Worm (Caenorhabditis elegans) whole organism, L2 larva: ENCODE results near the gene ZK285.2.

Source experiments
- C34F6.9 ChIP-seq: fragments of 150-350 bp; optimal IDR thresholded peaks from 2 replicates; lab custom pipeline; 2014; ENCODE audit warnings: missing biosample characterization, missing genetic modification characterization
- F13H6.1 ChIP-seq: sonication (generic microtip); optimal IDR thresholded peaks from 2 replicates; lab custom pipeline; 2016; ENCODE audit warnings: missing genetic modification characterization, missing compliant biosample characterization
- R02D3.7 ChIP-seq: fragments of 150-350 bp; optimal IDR thresholded peaks from 2 replicates; lab custom pipeline; 2014; ENCODE audit warnings: missing biosample characterization, missing genetic modification characterization
- Y55F3AM.14 ChIP-seq: fragments of 200-800 bp; sonication (Bioruptor generic); optimal IDR thresholded peaks from 2 replicates; lab custom pipeline; 2018; ENCODE audit warnings: mild to moderate bottlenecking, missing genetic modification characterization, missing compliant biosample characterization
- alr-1 ChIP-seq: fragments of 150-350 bp; optimal IDR thresholded peaks from 2 replicates; lab custom pipeline; 2014; ENCODE audit warnings: missing biosample characterization, missing genetic modification characterization
- aly-2 ChIP-seq: fragments of 150-350 bp; optimal IDR thresholded peaks from 2 replicates; lab custom pipeline; 2014; ENCODE audit warnings: missing biosample characterization, missing genetic modification characterization
- ama-1 ChIP-seq: fragments of 150-350 bp; optimal IDR thresholded peaks from 2 replicates; lab custom pipeline; 2018; ENCODE audit warnings: inconsistent platforms
- blmp-1 ChIP-seq: sonication (generic microtip); optimal IDR thresholded peaks from 2 replicates; lab custom pipeline; 2017; ENCODE audit warnings: missing genetic modification characterization, mild to moderate bottlenecking, missing compliant biosample characterization, antibody characterized with exemption, moderate library complexity; ENCODE audit not compliant: insufficient read depth
- ceh-16 ChIP-seq: fragments of 150-350 bp; optimal IDR thresholded peaks from 2 replicates; lab custom pipeline; 2014; ENCODE audit warnings: missing biosample characterization, missing genetic modification characterization
- ceh-82 ChIP-seq: fragments of 150-350 bp; optimal IDR thresholded peaks from 2 replicates; lab custom pipeline; 2014; ENCODE audit warnings: missing biosample characterization, missing genetic modification characterization
- crh-2 ChIP-seq: sonication (generic microtip); optimal IDR thresholded peaks from 2 replicates; lab custom pipeline; 2017; ENCODE audit warnings: missing biosample characterization, missing genetic modification characterization
- dmd-4 ChIP-seq: sonication (generic microtip); optimal IDR thresholded peaks from 2 replicates; lab custom pipeline; 2017; ENCODE audit warnings: missing biosample characterization, missing genetic modification characterization
- egl-27 ChIP-seq: sonication (generic microtip); optimal IDR thresholded peaks from 3 replicates; lab custom pipeline; 2017; ENCODE audit warnings: missing biosample characterization, missing genetic modification reagents, missing genetic modification characterization
- elt-3 ChIP-seq: sonication (generic microtip); optimal IDR thresholded peaks from 2 replicates; lab custom pipeline; 2017; ENCODE audit warnings: missing biosample characterization, missing genetic modification characterization
- fos-1 ChIP-seq: fragments of 150-350 bp; optimal IDR thresholded peaks from 2 replicates; lab custom pipeline; 2014; ENCODE audit warnings: missing biosample characterization, missing genetic modification characterization
- gmeb-1 ChIP-seq: fragments of 150-350 bp; optimal IDR thresholded peaks from 2 replicates; lab custom pipeline; 2014; ENCODE audit warnings: missing biosample characterization, missing genetic modification characterization
- lin-11 ChIP-seq: fragments of 150-350 bp; sonication (generic microtip); optimal IDR thresholded peaks from 2 replicates; lab custom pipeline; 2014; ENCODE audit warnings: missing biosample characterization, missing genetic modification characterization, inconsistent platforms, mixed read lengths
- lin-13 ChIP-seq: fragments of 150-350 bp; optimal IDR thresholded peaks from 2 replicates; lab custom pipeline; 2014; ENCODE audit warnings: missing biosample characterization, missing genetic modification reagents, missing genetic modification characterization
- lin-39 ChIP-seq: fragments of 150-350 bp; optimal IDR thresholded peaks from 2 replicates; lab custom pipeline; 2014; ENCODE audit warnings: missing biosample characterization, missing genetic modification reagents, missing genetic modification characterization
- mab-5 ChIP-seq: fragments of 150-350 bp; optimal IDR thresholded peaks from 2 replicates; lab custom pipeline; 2014; ENCODE audit warnings: missing biosample characterization, missing genetic modification characterization
- mbf-1 ChIP-seq: sonication (generic microtip); optimal IDR thresholded peaks from 2 replicates; lab custom pipeline; 2017; ENCODE audit warnings: missing biosample characterization, missing genetic modification characterization
- mdl-1 ChIP-seq, 2 experiments: fragments of 150-350 bp in 1 of 2; sonication (generic microtip) in 1 of 2; optimal IDR thresholded peaks; 2 replicates each; lab custom pipeline; 2017; ENCODE audit warnings: missing biosample characterization in 2 of 2, missing genetic modification characterization in 2 of 2
- nhr-10 ChIP-seq: sonication (generic microtip); optimal IDR thresholded peaks from 2 replicates; lab custom pipeline; 2017; ENCODE audit warnings: missing biosample characterization, missing genetic modification characterization
- nhr-11 ChIP-seq: fragments of 150-350 bp; optimal IDR thresholded peaks from 2 replicates; lab custom pipeline; 2014; ENCODE audit warnings: missing biosample characterization, missing genetic modification characterization
- nhr-12 ChIP-seq: fragments of 150-350 bp; optimal IDR thresholded peaks from 2 replicates; lab custom pipeline; 2014; ENCODE audit warnings: missing biosample characterization, missing genetic modification characterization
- nhr-129 ChIP-seq: fragments of 150-350 bp; optimal IDR thresholded peaks from 2 replicates; lab custom pipeline; 2014; ENCODE audit warnings: missing biosample characterization, missing genetic modification characterization
- nhr-21 ChIP-seq: fragments of 150-350 bp; optimal IDR thresholded peaks from 2 replicates; lab custom pipeline; 2014; ENCODE audit warnings: missing biosample characterization, missing genetic modification characterization
- nhr-23 ChIP-seq: fragments of 150-350 bp; optimal IDR thresholded peaks from 2 replicates; lab custom pipeline; 2014; ENCODE audit warnings: missing biosample characterization, missing genetic modification reagents, missing genetic modification characterization
- nhr-237 ChIP-seq: fragments of 150-350 bp; optimal IDR thresholded peaks from 2 replicates; lab custom pipeline; 2014; ENCODE audit warnings: missing biosample characterization, missing genetic modification characterization
- nhr-6 ChIP-seq: fragments of 150-350 bp; optimal IDR thresholded peaks from 2 replicates; lab custom pipeline; 2014; ENCODE audit warnings: missing biosample characterization, missing genetic modification characterization
- peb-1 ChIP-seq: fragments of 150-350 bp; optimal IDR thresholded peaks from 2 replicates; lab custom pipeline; 2014; ENCODE audit warnings: missing biosample characterization, missing genetic modification characterization
- skn-1 ChIP-seq: sonication (generic microtip); optimal IDR thresholded peaks from 2 replicates; lab custom pipeline; 2017; ENCODE audit warnings: missing biosample characterization, missing genetic modification characterization
- sma-3 ChIP-seq: sonication (generic microtip); optimal IDR thresholded peaks from 2 replicates; lab custom pipeline; 2016; ENCODE audit warnings: missing genetic modification reagents, missing genetic modification characterization, missing compliant biosample characterization
- sma-9 ChIP-seq, 2 experiments: fragments of 150-350 bp in 1 of 2; sonication (generic microtip) in 1 of 2; optimal IDR thresholded peaks; 2 replicates each; lab custom pipeline; 2014 to 2016; ENCODE audit warnings: missing genetic modification characterization in 2 of 2, mild to moderate bottlenecking in 1 of 2, missing biosample characterization in 1 of 2, missing compliant biosample characterization in 1 of 2, missing genetic modification reagents in 1 of 2, moderate library complexity in 1 of 2
- unc-39 ChIP-seq: fragments of 150-350 bp; optimal IDR thresholded peaks from 2 replicates; lab custom pipeline; 2014; ENCODE audit warnings: missing biosample characterization, missing genetic modification characterization
- unc-55 ChIP-seq: fragments of 150-350 bp; sonication (generic microtip); optimal IDR thresholded peaks from 3 replicates; lab custom pipeline; 2014; ENCODE audit warnings: missing biosample characterization, missing genetic modification reagents, missing genetic modification characterization
- zag-1 ChIP-seq: fragments of 150-350 bp; optimal IDR thresholded peaks from 2 replicates; lab custom pipeline; 2014; ENCODE audit warnings: missing biosample characterization, missing genetic modification characterization
- ztf-1 ChIP-seq: fragments of 200-800 bp; sonication (Bioruptor generic); conservative IDR thresholded peaks from 2 replicates; pipeline ENCODE4 v1.3.6; 2022; ENCODE audit warnings: missing genetic modification characterization, missing compliant biosample characterization
- ztf-11 ChIP-seq: sonication (generic microtip); optimal IDR thresholded peaks from 2 replicates; lab custom pipeline; 2017; ENCODE audit warnings: missing biosample characterization, missing genetic modification characterization
- ztf-4 ChIP-seq: fragments of 150-350 bp; optimal IDR thresholded peaks from 2 replicates; lab custom pipeline; 2014; ENCODE audit warnings: missing biosample characterization, missing genetic modification characterization

Gene ZK285.2

ce11 chrV:16046573-16046972, at the start of gene ZK285.2:
Gene ZK285.2, plus strand, starts transcription at chrV:16046873.
- TF ChIP-seq ceh-16 (no peak), alr-1 (tag; lab: Kevin White, UChicago) (no peak), Y55F3AM.14 (no peak), unc-55 (no peak)
- TF ChIP-seq, all 48 proteins: peak for 0

ce11 chrV:16000433-16000832, 46.2 kb upstream of the ZK285.2 start, which contains the start of gene nhr-50:
Gene nhr-50, minus strand, starts transcription at chrV:16000631.
- peak; percentile 91 for TF ChIP-seq sma-9 (GFP tag; optimal IDR thresholded peaks at IDR 0.05; lab: Kevin White, UChicago)
- no peak for TF ChIP-seq sma-9 (tag; optimal IDR thresholded peaks at IDR 0.05; lab: Kevin White, UChicago)
- peak; percentile 57 for TF ChIP-seq egl-27
- peak; percentile 53 for TF ChIP-seq F13H6.1 (tag; lab: Kevin White, UChicago)
- TF ChIP-seq sma-3: peak; percentile 69
- peak; percentile 45 for TF ChIP-seq nhr-21
- TF ChIP-seq nhr-129 (tag; lab: Kevin White, UChicago): peak; percentile 54
- TF ChIP-seq crh-2 (tag; lab: Kevin White, UChicago): peak; percentile 83
- TF ChIP-seq C34F6.9: peak; percentile 45
- TF ChIP-seq lin-13 (GFP tag; lab: Kevin White, UChicago): no peak
- TF ChIP-seq nhr-12 (tag; lab: Kevin White, UChicago): no peak
- no peak for TF ChIP-seq unc-39
- TF ChIP-seq fos-1: peak; percentile 99
- peak; percentile 8 for TF ChIP-seq ztf-4 (tag; lab: Kevin White, UChicago)
- TF ChIP-seq zag-1 (tag; lab: Kevin White, UChicago): no peak
- no peak for TF ChIP-seq mbf-1 (tag; lab: Kevin White, UChicago)
- TF ChIP-seq aly-2 (tag; lab: Kevin White, UChicago): no peak
- no peak for TF ChIP-seq Y55F3AM.14
- peak; percentile 8 for TF ChIP-seq gmeb-1 (tag; lab: Kevin White, UChicago)
- peak; percentile 97 for TF ChIP-seq blmp-1 (tag; lab: Kevin White, UChicago)

ce11 chrV:16002288-16002687, 44.4 kb upstream of the ZK285.2 start, which contains the start of gene nhr-63:
Gene nhr-63, plus strand, starts transcription at chrV:16002588.
- TF ChIP-seq unc-39 (no peak), dmd-4 (no peak), R02D3.7 (tag; lab: Kevin White, UChicago) (no peak), mdl-1 (tag; optimal IDR thresholded peaks at IDR 0.05; lab: Kevin White, UChicago) (no peak), blmp-1 (tag; lab: Kevin White, UChicago) (no peak), mbf-1 (tag; lab: Kevin White, UChicago) (no peak), peb-1 (tag; lab: Kevin White, UChicago) (no peak), nhr-10 (tag; lab: Kevin White, UChicago) (no peak), elt-3 (tag; lab: Kevin White, UChicago) (no peak), nhr-21 (no peak), ztf-11 (no peak), lin-11 (tag; lab: Kevin White, UChicago) (no peak), mab-5 (tag; lab: Kevin White, UChicago) (no peak)

ce11 chrV:16007505-16007904, 39.2 kb upstream of the ZK285.2 start, which contains the start of gene str-231:
Gene str-231, minus strand, starts transcription at chrV:16007605.
- TF ChIP-seq gmeb-1 (tag; lab: Kevin White, UChicago): no peak
- TF ChIP-seq nhr-237 (tag; lab: Kevin White, UChicago): no peak
- TF ChIP-seq unc-39: no peak
- no peak for TF ChIP-seq lin-39 (tag; lab: Kevin White, UChicago)
- TF ChIP-seq egl-27: no peak
- no peak for TF ChIP-seq nhr-11 (tag; lab: Kevin White, UChicago)
- no peak for TF ChIP-seq ama-1
- no peak for TF ChIP-seq dmd-4
- TF ChIP-seq, all 48 proteins: peak for 0

- no peak for TF ChIP-seq lin-39 (tag; lab: Kevin White, UChicago)
- no peak for TF ChIP-seq unc-55
- TF ChIP-seq nhr-10 (tag; lab: Kevin White, UChicago): no peak
- TF ChIP-seq fos-1: no peak
- no peak for TF ChIP-seq nhr-23
- TF ChIP-seq nhr-6 (tag; lab: Kevin White, UChicago): no peak
- TF ChIP-seq ceh-82: no peak
- no peak for TF ChIP-seq C34F6.9
- no peak for TF ChIP-seq ztf-1 (GFP tag; lab: Robert Waterston, UW)
- TF ChIP-seq crh-2 (tag; lab: Kevin White, UChicago): no peak
- TF ChIP-seq dmd-4: no peak
- TF ChIP-seq unc-39: no peak
- TF ChIP-seq blmp-1 (tag; lab: Kevin White, UChicago): no peak
- no peak for TF ChIP-seq gmeb-1 (tag; lab: Kevin White, UChicago)
- TF ChIP-seq alr-1 (tag; lab: Kevin White, UChicago): no peak
- no peak for TF ChIP-seq elt-3 (tag; lab: Kevin White, UChicago)
- no peak for TF ChIP-seq nhr-11 (tag; lab: Kevin White, UChicago)
- TF ChIP-seq skn-1: no peak
Measured at ce11 chrV:16009564-16009963, 37.1 kb upstream of the ZK285.2 start, which contains the start of gene str-233. Gene str-233, minus strand, starts transcription at chrV:16009664.
